Fruit fly (Drosophila melanogaster) whole organism, wandering third instar larva: ENCODE results near the gene Lint-1.

ENCODE experiments used
- Hnf4 ChIP-seq: fragments of 200-800 bp; sonication (Bioruptor generic); optimal IDR thresholded peaks from 2 replicates; lab custom pipeline; 2016; ENCODE audit warnings: missing biosample characterization, mild to moderate bottlenecking, missing genetic modification characterization
- Vsx2 ChIP-seq: fragments of 200-300, 225-300 bp; sonication (Bioruptor generic); optimal IDR thresholded peaks from 2 replicates; lab custom pipeline; 2018; ENCODE audit warnings: missing biosample characterization, missing genetic modification characterization; ENCODE audit not compliant: partially characterized antibody
- foxo ChIP-seq, 2 experiments: fragments of 200-800 bp; sonication (Bioruptor generic); optimal IDR thresholded peaks; 2 replicates in 1 of 2; 3 replicates in 1 of 2; lab custom pipeline; 2016 to 2017; ENCODE audit warnings: missing biosample characterization in 2 of 2, missing genetic modification characterization in 2 of 2

DNA sequence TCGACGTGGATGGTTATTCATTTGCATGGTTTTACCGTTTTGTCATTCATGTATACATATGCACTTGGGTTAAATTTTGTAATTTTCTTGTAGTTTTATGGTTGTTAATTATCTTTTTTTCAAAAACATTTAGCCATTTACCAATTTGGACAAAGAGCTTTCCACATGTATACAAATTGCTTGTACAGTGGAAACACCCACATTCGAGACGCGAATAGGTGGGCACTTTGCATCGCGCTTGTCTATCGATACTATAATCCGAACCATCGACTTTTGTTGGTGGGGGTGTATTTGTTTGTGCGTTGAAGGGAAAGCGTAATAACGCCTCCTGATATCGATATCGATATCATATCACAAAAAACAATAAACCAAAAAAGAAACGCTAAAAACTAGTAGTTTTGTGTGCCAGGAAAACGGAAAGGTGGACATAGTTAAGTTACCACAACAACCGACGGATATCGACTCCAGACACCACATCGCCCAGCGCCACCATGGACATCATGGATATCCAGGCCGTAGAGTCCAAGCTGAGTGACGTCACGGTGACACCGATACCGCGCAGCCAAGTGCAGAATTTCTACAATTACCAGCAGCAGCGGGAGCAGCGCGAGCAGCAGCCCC is 11.4 kb upstream of the Lint-1 start, which contains the start of gene CDK2AP1:
- TF ChIP-seq foxo (GFP tag; optimal IDR thresholded peaks at IDR 0.05; lab: Kevin White, UChicago) (no peak), Hnf4 (GFP tag; lab: Kevin White, UChicago) (no peak), Vsx2 (no peak)
